Fruit fly (Drosophila melanogaster): ENCODE measurements around the gene CG31780.
"Not testable (repeated sequence)": the region's sequence is repeated elsewhere in the genome, so short reads cannot be mapped to it uniquely, and the experiment has no call there.

dm6 chr2L:15676002-15676401 is 19.8 kb upstream of the CG31780 start, which contains the start of gene CG43923:
- TF ChIP-seq EcR (GFP tag; optimal IDR thresholded peaks at IDR 0.05); psq (optimal IDR thresholded peaks at IDR 0.05); CG8478 (optimal IDR thresholded peaks at IDR 0.05); Dll (optimal IDR thresholded peaks at IDR 0.05); usp (GFP tag; optimal IDR thresholded peaks at IDR 0.05); pan (optimal IDR thresholded peaks at IDR 0.05): not testable (repeated sequence)

Measured in whole organism.